Worm (Caenorhabditis elegans) whole organism, late embryonic: ENCODE data around the gene F44D12.19.

Experiments
- ama-1 ChIP-seq: fragments of 150-350 bp; optimal IDR thresholded peaks from 2 replicates; lab custom pipeline; 2014
- ceh-14 ChIP-seq: sonication (generic microtip); optimal IDR thresholded peaks from 2 replicates; lab custom pipeline; 2016; ENCODE audit warnings: missing genotype, missing genetic modification characterization, missing compliant biosample characterization
- elt-2 ChIP-seq: sonication (generic microtip); optimal IDR thresholded peaks from 2 replicates; lab custom pipeline; 2016; ENCODE audit warnings: missing genetic modification reagents, missing genetic modification characterization, missing compliant biosample characterization

DNA sequence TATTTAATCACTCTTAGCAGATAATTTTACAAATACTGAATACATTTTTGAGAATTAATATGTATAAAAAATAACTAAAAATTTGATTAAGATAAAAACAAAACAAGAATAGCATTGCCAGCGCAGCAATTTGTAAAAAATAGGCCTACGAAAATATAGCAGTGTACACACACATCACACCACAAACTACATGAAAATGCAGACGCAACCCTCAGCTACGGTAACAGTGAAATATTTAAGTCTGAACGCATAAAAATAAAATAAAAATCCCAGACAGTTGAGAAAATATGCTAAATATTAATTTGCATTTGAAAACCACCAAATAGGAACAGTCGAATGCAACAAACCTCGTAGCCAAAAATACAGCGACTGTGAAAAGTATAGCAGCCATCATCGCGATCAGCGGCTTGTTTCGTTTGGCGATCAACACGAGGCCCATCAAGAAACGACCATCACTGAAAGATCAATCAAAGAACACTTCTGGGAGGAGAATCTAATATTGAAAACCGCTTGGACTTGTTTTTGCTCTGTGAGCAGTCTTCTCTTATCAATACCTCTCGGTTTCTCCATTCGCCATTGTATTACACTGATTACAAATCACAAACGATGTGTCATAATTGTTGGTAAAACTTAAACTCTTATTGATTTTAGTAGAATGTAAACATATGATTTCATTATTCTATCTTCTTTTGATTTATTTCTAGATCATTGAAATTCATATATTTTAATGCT is 22.7 kb upstream of the F44D12.19 start, which contains the start of gene pyp-1:
- TF ChIP-seq ama-1 (lab: Kevin White, UChicago) (no peak), elt-2 (tag; lab: Kevin White, UChicago) (peak; percentile 6), ceh-14 (tag; lab: Kevin White, UChicago) (no peak)
